Fruit fly (Drosophila melanogaster): ENCODE data around the gene CG18731.

DNA sequence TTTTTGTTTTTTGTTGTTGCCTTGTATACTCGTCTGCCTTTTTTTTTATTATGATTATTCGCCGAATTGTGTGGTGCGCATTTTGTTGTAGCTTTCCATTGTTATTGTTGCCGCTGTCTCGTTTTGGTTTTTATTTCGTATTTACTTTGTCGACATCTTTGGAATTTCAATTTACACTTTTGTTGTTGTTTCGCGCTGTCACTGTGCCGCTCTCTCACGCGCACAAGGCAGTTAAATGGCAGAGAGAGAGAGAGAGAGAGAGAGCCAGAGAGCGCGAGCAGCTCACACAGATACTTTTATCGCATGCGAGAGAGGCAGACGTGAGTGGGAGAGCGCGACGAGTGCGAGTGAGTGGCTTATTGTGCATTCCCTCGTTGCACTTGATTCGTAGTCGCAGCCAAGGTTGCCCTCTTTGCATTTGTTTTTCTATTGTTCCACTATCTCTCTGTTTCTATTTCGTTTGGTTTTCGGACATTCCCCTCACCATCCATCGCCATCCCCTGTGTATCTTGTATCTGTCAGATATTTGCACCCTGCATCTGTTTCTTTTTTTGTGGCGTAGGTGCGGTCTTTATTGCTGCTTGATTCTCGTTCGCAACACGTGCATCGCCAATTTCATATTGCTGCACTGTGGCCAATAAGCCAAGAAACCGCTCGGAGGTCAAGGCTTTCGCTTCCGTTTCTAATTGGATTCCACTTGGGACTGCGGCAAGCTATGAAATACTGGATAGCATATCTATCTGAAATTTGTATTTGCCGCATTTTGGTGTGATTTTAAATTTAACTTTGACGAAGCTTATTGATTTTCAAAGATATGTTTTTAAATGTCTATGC, 49.8 kb downstream of the CG18731 start:
- TF ChIP-seq CG16815 (GFP tag; optimal IDR thresholded peaks at IDR 0.05) (no peak), otp (GFP tag; IDR thresholded peaks at IDR 0.05) (no peak), CG10321 (GFP tag; IDR thresholded peaks at IDR 0.05) (no peak), MBD-R2 (GFP tag; IDR thresholded peaks at IDR 0.05) (no peak), Mrtf (GFP tag; IDR thresholded peaks at IDR 0.05) (no peak), gsb (GFP tag; IDR thresholded peaks at IDR 0.05) (no peak), lmd (GFP tag; IDR thresholded peaks at IDR 0.05) (no peak), Gug (GFP tag; IDR thresholded peaks at IDR 0.05) (no peak), CG6254 (GFP tag; optimal IDR thresholded peaks at IDR 0.05) (no peak), pnt (GFP tag; optimal IDR thresholded peaks at IDR 0.05) (no peak), Awh (GFP tag; IDR thresholded peaks at IDR 0.05) (no peak)

Measured in whole organism, embryonic.